Worm (Caenorhabditis elegans) whole organism, L4 larva: ENCODE data around the gene smf-2.
A peak's percentile ranks its signal among the peaks of the same experiment; 100 is the strongest.

Experiments
- D1046.2 ChIP-seq: fragments of 200-800 bp; sonication (Bioruptor generic); IDR thresholded peaks from 2 replicates; pipeline ENCODE4 v1.3.6; 2022; ENCODE audit warnings: missing genetic modification characterization, missing compliant biosample characterization
- F26F4.8 ChIP-seq: fragments of 200-800 bp; sonication (Bioruptor generic); conservative IDR thresholded peaks from 2 replicates; pipeline ENCODE4 v1.3.6; 2022; ENCODE audit warnings: missing genetic modification characterization, missing compliant biosample characterization
- F37D6.2 ChIP-seq: sonication (generic microtip); optimal IDR thresholded peaks from 2 replicates; lab custom pipeline; 2016; ENCODE audit warnings: mild to moderate bottlenecking, missing genetic modification characterization, missing compliant biosample characterization
- F49E8.2 ChIP-seq: sonication (generic microtip); optimal IDR thresholded peaks from 2 replicates; lab custom pipeline; 2016; ENCODE audit warnings: missing compliant biosample characterization, mild to moderate bottlenecking, missing genetic modification characterization, borderline replicate concordance
- R02D3.7 ChIP-seq: fragments of 150-350 bp; sonication (generic microtip); optimal IDR thresholded peaks from 3 replicates; lab custom pipeline; 2014; ENCODE audit warnings: missing biosample characterization, missing genetic modification characterization
- Y5F2A.4 ChIP-seq: fragments of 200-800 bp; sonication (Bioruptor generic); optimal IDR thresholded peaks from 2 replicates; lab custom pipeline; 2018; ENCODE audit warnings: mild to moderate bottlenecking, missing genetic modification characterization, missing compliant biosample characterization
- Y75B8A.6 ChIP-seq: fragments of 200-800 bp; sonication (Bioruptor generic); IDR thresholded peaks from 2 replicates; pipeline ENCODE4 v1.3.6; 2022; ENCODE audit warnings: missing genetic modification reagents, missing genetic modification characterization, missing compliant biosample characterization
- ZK337.2 ChIP-seq: fragments of 200-800 bp; sonication (Bioruptor generic); IDR thresholded peaks from 2 replicates; pipeline ENCODE4 v1.3.6; 2022; ENCODE audit warnings: missing genetic modification reagents, missing genetic modification characterization, missing compliant biosample characterization
- ama-1 ChIP-seq: fragments of 150-350 bp; optimal IDR thresholded peaks from 2 replicates; lab custom pipeline; 2014; ENCODE audit warnings: inconsistent platforms, mixed read lengths
- arid-1 ChIP-seq: fragments of 200-800 bp; sonication (Bioruptor generic); conservative IDR thresholded peaks from 2 replicates; pipeline ENCODE4 v1.3.6; 2022; ENCODE audit warnings: missing genetic modification reagents, missing genetic modification characterization, missing compliant biosample characterization
- attf-4 ChIP-seq: sonication (generic microtip); optimal IDR thresholded peaks from 3 replicates; lab custom pipeline; 2017; ENCODE audit warnings: missing biosample characterization, missing genetic modification characterization
- ceh-20 ChIP-seq: fragments of 200-800 bp; sonication (Bioruptor generic); IDR thresholded peaks from 2 replicates; pipeline ENCODE4 v1.3.6; 2022; ENCODE audit warnings: missing genetic modification reagents, missing genetic modification characterization, missing compliant biosample characterization
- ceh-44 ChIP-seq: fragments of 200-800 bp; sonication (Bioruptor generic); IDR thresholded peaks from 2 replicates; pipeline ENCODE4 v1.3.6; 2022; ENCODE audit warnings: missing genetic modification reagents, missing genetic modification characterization, missing compliant biosample characterization
- ceh-82 ChIP-seq: sonication (generic microtip); optimal IDR thresholded peaks from 2 replicates; lab custom pipeline; 2017; ENCODE audit warnings: missing biosample characterization, missing genetic modification characterization
- ces-1 ChIP-seq: fragments of 150-350 bp; sonication (generic microtip); optimal IDR thresholded peaks from 4 replicates; lab custom pipeline; 2014; ENCODE audit warnings: missing biosample characterization, missing genetic modification reagents, missing genetic modification characterization
- daf-12 ChIP-seq: fragments of 150-350 bp; optimal IDR thresholded peaks from 2 replicates; lab custom pipeline; 2014; ENCODE audit warnings: missing biosample characterization, missing genetic modification reagents, missing genetic modification characterization
- daf-16 ChIP-seq, 3 experiments: sonication (generic microtip); optimal IDR thresholded peaks; 2 replicates each; lab custom pipeline; 2016 to 2017; ENCODE audit warnings: missing genetic modification characterization in 3 of 3, missing genetic modification reagents in 3 of 3, mild to moderate bottlenecking in 2 of 3, missing compliant biosample characterization in 2 of 3, missing biosample characterization in 1 of 3, moderate library complexity in 1 of 3
- daf-8 ChIP-seq: fragments of 200-800 bp; sonication (Bioruptor generic); IDR thresholded peaks from 2 replicates; pipeline ENCODE4 v1.3.6; 2022; ENCODE audit warnings: missing genetic modification characterization, missing compliant biosample characterization
- dve-1 ChIP-seq: sonication (generic microtip); optimal IDR thresholded peaks from 2 replicates; lab custom pipeline; 2017; ENCODE audit warnings: antibody characterized with exemption, mild to moderate bottlenecking, missing genetic modification characterization, missing compliant biosample characterization; ENCODE audit not compliant: insufficient read depth
- egl-43 ChIP-seq: fragments of 200-800 bp; sonication (Bioruptor generic); IDR thresholded peaks from 2 replicates; pipeline ENCODE4 v1.3.6; 2022; ENCODE audit warnings: missing genetic modification reagents, missing genetic modification characterization, missing compliant biosample characterization
- fkh-10 ChIP-seq: fragments of 150-350 bp; optimal IDR thresholded peaks from 2 replicates; lab custom pipeline; 2014; ENCODE audit warnings: missing biosample characterization, missing genetic modification reagents, missing genetic modification characterization
- gei-8 ChIP-seq: fragments of 200-800 bp; sonication (Bioruptor generic); optimal IDR thresholded peaks from 2 replicates; lab custom pipeline; 2018; ENCODE audit warnings: mild to moderate bottlenecking, missing genetic modification characterization, missing compliant biosample characterization
- hlh-30 ChIP-seq: sonication (generic microtip); optimal IDR thresholded peaks from 2 replicates; lab custom pipeline; 2017; ENCODE audit warnings: antibody characterized with exemption, mild to moderate bottlenecking, missing genetic modification characterization, missing compliant biosample characterization; ENCODE audit not compliant: insufficient read depth
- hmg-1.1 ChIP-seq: fragments of 200-800 bp; sonication (Bioruptor generic); IDR thresholded peaks from 2 replicates; pipeline ENCODE4 v1.3.6; 2022; ENCODE audit warnings: missing genetic modification reagents, missing genetic modification characterization, missing compliant biosample characterization
- lim-7 ChIP-seq: fragments of 200-800 bp; sonication (Bioruptor generic); IDR thresholded peaks from 2 replicates; pipeline ENCODE4 v1.3.6; 2022; ENCODE audit warnings: missing genetic modification characterization, missing compliant biosample characterization
- lin-39 ChIP-seq: fragments of 150-350 bp; optimal IDR thresholded peaks from 2 replicates; lab custom pipeline; 2014; ENCODE audit warnings: missing biosample characterization, missing genetic modification reagents, missing genetic modification characterization
- lir-3 ChIP-seq: sonication (generic microtip); optimal IDR thresholded peaks from 2 replicates; lab custom pipeline; 2016; ENCODE audit warnings: mild to moderate bottlenecking, missing genetic modification characterization, missing compliant biosample characterization
- lsy-2 ChIP-seq, 2 experiments: fragments of 150-350 bp in 1 of 2; sonication (generic microtip) in 1 of 2; optimal IDR thresholded peaks; 2 replicates each; lab custom pipeline; 2014 to 2017; ENCODE audit warnings: missing biosample characterization in 2 of 2, missing genetic modification characterization in 2 of 2
- madf-5 ChIP-seq, 2 experiments: fragments of 200-800 bp; sonication (Bioruptor generic); IDR thresholded peaks; 2 replicates each; pipeline ENCODE4 v1.3.6; 2022; ENCODE audit warnings: missing compliant biosample characterization in 2 of 2, missing genetic modification characterization in 2 of 2
- madf-9 ChIP-seq: fragments of 200-800 bp; sonication (Bioruptor generic); conservative IDR thresholded peaks from 2 replicates; pipeline ENCODE4 v1.3.6; 2022; ENCODE audit warnings: missing genetic modification reagents, missing genetic modification characterization, missing compliant biosample characterization
- mdl-1 ChIP-seq, 2 experiments: fragments of 150-350 bp in 1 of 2; sonication (generic microtip) in 1 of 2; optimal IDR thresholded peaks; 2 replicates each; lab custom pipeline; 2014 to 2017; ENCODE audit warnings: missing biosample characterization in 2 of 2, missing genetic modification characterization in 2 of 2
- mdt-29 ChIP-seq: fragments of 200-800 bp; sonication (Bioruptor generic); IDR thresholded peaks from 2 replicates; pipeline ENCODE4 v1.3.6; 2022; ENCODE audit warnings: missing genetic modification reagents, missing genetic modification characterization, missing compliant biosample characterization
- mep-1 ChIP-seq: fragments of 150-350 bp; sonication (generic microtip); optimal IDR thresholded peaks from 3 replicates; lab custom pipeline; 2014; ENCODE audit warnings: missing biosample characterization, missing genetic modification characterization
- mxl-3 ChIP-seq: fragments of 200-800 bp; sonication (Bioruptor generic); optimal IDR thresholded peaks from 2 replicates; lab custom pipeline; 2018; ENCODE audit warnings: mild to moderate bottlenecking, missing genetic modification characterization, missing compliant biosample characterization
- nhr-11 ChIP-seq: fragments of 150-350 bp; optimal IDR thresholded peaks from 2 replicates; lab custom pipeline; 2014; ENCODE audit warnings: missing biosample characterization, missing genetic modification characterization
- nhr-111 ChIP-seq: fragments of 200-800 bp; sonication (Bioruptor generic); optimal IDR thresholded peaks from 2 replicates; lab custom pipeline; 2018; ENCODE audit warnings: mild to moderate bottlenecking, missing genetic modification characterization, missing compliant biosample characterization
- nhr-77 ChIP-seq: fragments of 150-350 bp; optimal IDR thresholded peaks from 2 replicates; lab custom pipeline; 2014; ENCODE audit warnings: missing biosample characterization, missing genetic modification characterization
- php-3 ChIP-seq: fragments of 200-800 bp; sonication (Bioruptor generic); IDR thresholded peaks from 2 replicates; pipeline ENCODE4 v1.3.6; 2022; ENCODE audit warnings: missing genetic modification reagents, missing genetic modification characterization, missing compliant biosample characterization
- rbr-2 ChIP-seq: sonication (generic microtip); optimal IDR thresholded peaks from 2 replicates; lab custom pipeline; 2016; ENCODE audit warnings: missing genotype, missing genetic modification characterization, missing compliant biosample characterization
- saeg-2 ChIP-seq: fragments of 200-800 bp; sonication (Bioruptor generic); IDR thresholded peaks from 2 replicates; pipeline ENCODE4 v1.3.6; 2022; ENCODE audit warnings: missing genetic modification reagents, missing genetic modification characterization, missing compliant biosample characterization
- sdz-12 ChIP-seq: fragments of 200-800 bp; sonication (Bioruptor generic); optimal IDR thresholded peaks from 2 replicates; lab custom pipeline; 2018; ENCODE audit warnings: mild to moderate bottlenecking, missing genetic modification characterization, missing compliant biosample characterization
- spr-1 ChIP-seq: sonication (generic microtip); optimal IDR thresholded peaks from 2 replicates; lab custom pipeline; 2016; ENCODE audit warnings: mild to moderate bottlenecking, missing genetic modification characterization, missing compliant biosample characterization
- spr-3 ChIP-seq: fragments of 200-800 bp; sonication (Bioruptor generic); optimal IDR thresholded peaks from 2 replicates; lab custom pipeline; 2018; ENCODE audit warnings: mild to moderate bottlenecking, missing genetic modification characterization, missing compliant biosample characterization
- tag-97 ChIP-seq: fragments of 200-800 bp; sonication (Bioruptor generic); IDR thresholded peaks from 2 replicates; pipeline ENCODE4 v1.3.6; 2022; ENCODE audit warnings: missing genetic modification characterization, missing compliant biosample characterization
- unc-62 ChIP-seq, 3 experiments: fragments of 150-350 bp in 1 of 3; sonication (generic microtip); optimal IDR thresholded peaks in 2 of 3; peaks in 1 of 3; 1 replicate in 1 of 3; 2 replicates in 2 of 3; lab custom pipeline; 2014 to 2017; ENCODE audit warnings: missing biosample characterization in 3 of 3, missing genetic modification characterization in 3 of 3, missing genetic modification reagents in 3 of 3, missing genotype in 1 of 3
- vab-7 ChIP-seq: fragments of 200-800 bp; sonication (Bioruptor generic); IDR thresholded peaks from 2 replicates; pipeline ENCODE4 v1.3.6; 2022; ENCODE audit warnings: missing genetic modification reagents, missing genetic modification characterization, missing compliant biosample characterization
- zag-1 ChIP-seq: fragments of 150-350 bp; optimal IDR thresholded peaks from 2 replicates; lab custom pipeline; 2014; ENCODE audit warnings: missing biosample characterization, missing genetic modification characterization
- zfp-2 ChIP-seq: sonication (generic microtip); optimal IDR thresholded peaks from 2 replicates; lab custom pipeline; 2016; ENCODE audit warnings: mild to moderate bottlenecking, missing genetic modification characterization, missing compliant biosample characterization
- zip-2 ChIP-seq: fragments of 150-350 bp; optimal IDR thresholded peaks from 2 replicates; lab custom pipeline; 2014; ENCODE audit warnings: missing biosample characterization, missing genetic modification characterization
- ztf-11 ChIP-seq: fragments of 150-350 bp; optimal IDR thresholded peaks from 2 replicates; lab custom pipeline; 2014; ENCODE audit warnings: missing biosample characterization, missing genetic modification characterization

smf-2 gene

DNA sequence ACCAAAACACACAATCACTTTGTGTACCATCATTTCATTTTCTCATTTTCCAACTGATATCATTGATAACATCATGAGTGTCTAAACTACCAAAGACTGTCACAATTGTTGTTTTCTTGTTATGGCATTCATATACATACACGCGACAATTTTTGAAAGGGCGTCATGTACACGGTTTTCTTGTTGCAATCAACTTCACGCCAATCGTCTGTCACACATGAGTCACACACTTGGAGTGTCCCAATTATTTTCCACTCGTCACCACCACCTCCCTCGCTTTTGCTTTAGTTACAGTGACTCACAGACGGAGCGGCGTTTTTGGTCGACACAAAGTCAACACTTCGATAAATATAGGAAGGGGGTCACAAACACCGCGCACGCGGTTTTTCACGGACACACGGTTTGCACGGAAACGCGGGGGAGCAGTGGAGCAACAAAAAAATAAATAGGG, 29.4 kb upstream of the smf-2 start (continued):
- no peak for TF ChIP-seq F26F4.8 (GFP tag; lab: Robert Waterston, UW)
- TF ChIP-seq lir-3 (tag; lab: Kevin White, UChicago): no peak
- TF ChIP-seq sdz-12: no peak
- TF ChIP-seq lsy-2 (tag; optimal IDR thresholded peaks at IDR 0.05; lab: Kevin White, UChicago): peak in 1 of 2 experiments; percentile 45
- peak in 1 of 2 experiments; percentile 49 for TF ChIP-seq unc-62 (GFP tag; optimal IDR thresholded peaks at IDR 0.05 in 1 of 2; lab: Kevin White, UChicago)
- TF ChIP-seq unc-62 (tag; optimal IDR thresholded peaks at IDR 0.05; lab: Kevin White, UChicago): no peak
- no peak for TF ChIP-seq daf-8 (GFP tag; lab: Robert Waterston, UW)
- no peak for TF ChIP-seq zfp-2
- TF ChIP-seq lim-7 (GFP tag; lab: Robert Waterston, UW): no peak
- TF ChIP-seq zag-1 (tag; lab: Kevin White, UChicago): no peak
- TF ChIP-seq dve-1 (tag; lab: Kevin White, UChicago): peak; percentile 87
- no peak for TF ChIP-seq madf-5 (GFP tag; IDR thresholded peaks at IDR 0.05; lab: Robert Waterston, UW)
- TF ChIP-seq arid-1 (GFP tag; lab: Robert Waterston, UW): no peak
- no peak for TF ChIP-seq zip-2 (tag; lab: Kevin White, UChicago)
- no peak for TF ChIP-seq lin-39 (tag; lab: Kevin White, UChicago)
- TF ChIP-seq ama-1: no peak
- TF ChIP-seq ZK337.2 (GFP tag; lab: Robert Waterston, UW): no peak
- no peak for TF ChIP-seq tag-97
- TF ChIP-seq hmg-1.1 (GFP tag; lab: Robert Waterston, UW): peak; percentile 64
- peak; percentile 96 for TF ChIP-seq hlh-30 (tag; lab: Kevin White, UChicago)
- no peak for TF ChIP-seq spr-1
- TF ChIP-seq daf-16 (GFP tag; optimal IDR thresholded peaks at IDR 0.05; lab: Kevin White, UChicago): peak in 1 of 2 experiments; percentile 74
- TF ChIP-seq daf-16 (tag; optimal IDR thresholded peaks at IDR 0.05; lab: Kevin White, UChicago): peak; percentile 95
- TF ChIP-seq daf-12: no peak
- TF ChIP-seq fkh-10: no peak
- TF ChIP-seq ceh-20 (GFP tag; lab: Robert Waterston, UW): 0 out of 2 replicates have a peak, but pooled peaks have one; percentile 7
- TF ChIP-seq mdt-29 (GFP tag; lab: Robert Waterston, UW): peak; percentile 70
- TF ChIP-seq D1046.2 (GFP tag; lab: Robert Waterston, UW): no peak
- TF ChIP-seq mxl-3: peak; percentile 59
- no peak for TF ChIP-seq rbr-2 (tag; lab: Kevin White, UChicago)
- peak; percentile 76 for TF ChIP-seq gei-8
- peak; percentile 41 for TF ChIP-seq mep-1
- no peak for TF ChIP-seq F37D6.2 (tag; lab: Kevin White, UChicago)
- no peak for TF ChIP-seq R02D3.7 (tag; lab: Kevin White, UChicago)
- 0 out of 2 replicates have a peak, but pooled peaks have one; percentile 59 for TF ChIP-seq egl-43 (GFP tag; lab: Robert Waterston, UW)
- TF ChIP-seq nhr-11 (tag; lab: Kevin White, UChicago): no peak
- no peak for TF ChIP-seq attf-4 (tag; lab: Kevin White, UChicago)
- no peak for TF ChIP-seq ces-1 (GFP tag; lab: Kevin White, UChicago)
- no peak for TF ChIP-seq vab-7 (GFP tag; lab: Robert Waterston, UW)
- no peak for TF ChIP-seq nhr-111
- TF ChIP-seq madf-9 (GFP tag; lab: Robert Waterston, UW): 0 out of 2 replicates have a peak, but pooled peaks have one; percentile 9
- TF ChIP-seq mdl-1 (tag; optimal IDR thresholded peaks at IDR 0.05; lab: Kevin White, UChicago): peak in 1 of 2 experiments; percentile 99
- no peak for TF ChIP-seq ztf-11 (tag; lab: Kevin White, UChicago)
- peak; percentile 2 for TF ChIP-seq spr-3 (GFP tag; lab: Kevin White, UChicago)
- TF ChIP-seq nhr-77 (tag; lab: Kevin White, UChicago): peak; percentile 7
- no peak for TF ChIP-seq F49E8.2
- TF ChIP-seq Y75B8A.6 (GFP tag; lab: Robert Waterston, UW): peak; percentile 50; the same call in 1 of the 2 replicates
- TF ChIP-seq ceh-44 (GFP tag; lab: Robert Waterston, UW): no peak
- TF ChIP-seq saeg-2: 0 out of 2 replicates have a peak, but pooled peaks have one; percentile 34
- no peak for TF ChIP-seq Y5F2A.4 (GFP tag; lab: Kevin White, UChicago)
- TF ChIP-seq php-3 (GFP tag; lab: Robert Waterston, UW): peak; percentile 78
- no peak for TF ChIP-seq ceh-82 (tag; lab: Kevin White, UChicago)
